Fruit fly (Drosophila melanogaster) whole organism, embryonic: ENCODE results near the gene Srp9.
A peak's percentile ranks its signal among the peaks of the same experiment; 100 is the strongest.

ENCODE experiments used
- CG10543 ChIP-seq: fragments of 200-800 bp; sonication (Bioruptor generic); optimal IDR thresholded peaks from 3 replicates; lab custom pipeline; 2017; ENCODE audit warnings: missing biosample characterization, mild to moderate bottlenecking, missing genetic modification characterization, moderate library complexity
- CG11085 ChIP-seq: fragments of 200-800 bp; sonication (Bioruptor generic); IDR thresholded peaks from 2 replicates; pipeline ENCODE4 v1.3.6; 2022; ENCODE audit warnings: missing biosample characterization, missing genetic modification characterization
- CG11696 ChIP-seq: fragments of 200-800 bp; sonication (Bioruptor generic); IDR thresholded peaks from 2 replicates; pipeline ENCODE4 v1.3.6; 2022; ENCODE audit warnings: missing biosample characterization, missing genetic modification characterization
- CG14710 ChIP-seq: fragments of 200-800 bp; sonication (Bioruptor generic); optimal IDR thresholded peaks from 3 replicates; lab custom pipeline; 2019; ENCODE audit warnings: missing biosample characterization, mild to moderate bottlenecking, missing genetic modification characterization, moderate library complexity
- CG17328 ChIP-seq: fragments of 200-800 bp; sonication (Bioruptor generic); IDR thresholded peaks from 2 replicates; pipeline ENCODE4 v1.3.6; 2022; ENCODE audit warnings: missing biosample characterization, missing genetic modification characterization
- CG18599 ChIP-seq: fragments of 200-800 bp; sonication (Bioruptor generic); optimal IDR thresholded peaks from 3 replicates; lab custom pipeline; 2017; ENCODE audit warnings: missing biosample characterization, missing genetic modification characterization, mild to moderate bottlenecking, moderate library complexity, missing genetic modification reagents
- CG2199 ChIP-seq: fragments of 200-800 bp; sonication (Bioruptor generic); IDR thresholded peaks from 3 replicates; pipeline ENCODE4 v1.3.6; 2022; ENCODE audit warnings: missing biosample characterization, missing genetic modification characterization
- CG2678 ChIP-seq: fragments of 200-800 bp; sonication (Bioruptor generic); optimal IDR thresholded peaks from 3 replicates; lab custom pipeline; 2019; ENCODE audit warnings: missing biosample characterization, mild to moderate bottlenecking, missing genetic modification characterization, moderate library complexity
- CG34376 ChIP-seq: fragments of 200-800 bp; sonication (Bioruptor generic); optimal IDR thresholded peaks from 2 replicates; lab custom pipeline; 2018; ENCODE audit warnings: missing biosample characterization, mild to moderate bottlenecking, missing genetic modification characterization
- CG3726 ChIP-seq: fragments of 200-800 bp; sonication (Bioruptor generic); IDR thresholded peaks from 3 replicates; pipeline ENCODE4, ENCODE4 v1.3.6; 2022; ENCODE audit warnings: missing biosample characterization, missing genetic modification characterization
- CG6689 ChIP-seq: fragments of 200-800 bp; sonication (Bioruptor generic); IDR thresholded peaks from 2 replicates; pipeline ENCODE4 v1.3.6; 2022; ENCODE audit warnings: missing biosample characterization, missing genetic modification characterization
- CTCF ChIP-seq: fragments of 200-800 bp; sonication (Bioruptor generic); optimal IDR thresholded peaks from 2 replicates; lab custom pipeline; 2017; ENCODE audit warnings: missing biosample characterization, mild to moderate bottlenecking, missing genetic modification characterization, moderate library complexity
- Dfd ChIP-seq, 2 experiments: fragments of >200 bp; optimal IDR thresholded peaks; 2 replicates each; lab custom pipeline; 2017; ENCODE audit warnings: missing biosample characterization in 2 of 2, missing genetic modification characterization in 2 of 2
- Dip2 ChIP-seq: fragments of 200-800 bp; sonication (Bioruptor generic); IDR thresholded peaks from 2 replicates; pipeline ENCODE4 v1.3.6; 2022; ENCODE audit warnings: missing biosample characterization, missing genetic modification characterization
- Doc3 ChIP-seq: fragments of 200-800 bp; sonication (Bioruptor generic); IDR thresholded peaks from 3 replicates; pipeline ENCODE4 v1.3.6; 2022; ENCODE audit warnings: missing biosample characterization, missing genetic modification characterization; ENCODE audit not compliant: partially characterized antibody
- GATAe ChIP-seq: fragments of 200-800 bp; sonication (Bioruptor generic); conservative IDR thresholded peaks from 2 replicates; pipeline ENCODE4 v1.3.6; 2022; ENCODE audit warnings: missing biosample characterization, missing genetic modification characterization
- Hr78 ChIP-seq, 2 experiments: fragments of 200-800 bp in 1 of 2; fragments of >200 bp in 1 of 2; sonication (Bioruptor generic) in 1 of 2; optimal IDR thresholded peaks; 2 replicates each; lab custom pipeline; 2017 to 2019; ENCODE audit warnings: missing biosample characterization in 2 of 2, missing genetic modification characterization in 2 of 2, mild to moderate bottlenecking in 1 of 2, moderate library complexity in 1 of 2
- Lhr ChIP-seq: fragments of 200-800 bp; sonication (Bioruptor generic); optimal IDR thresholded peaks from 3 replicates; lab custom pipeline; 2017; ENCODE audit warnings: mild to moderate bottlenecking, missing biosample characterization, missing genetic modification reagents, missing genetic modification characterization
- Lim3 ChIP-seq: fragments of 200-800 bp; sonication (Bioruptor generic); IDR thresholded peaks from 2 replicates; pipeline ENCODE4 v1.3.6; 2022; ENCODE audit warnings: missing biosample characterization, missing genetic modification characterization
- Pdp1 ChIP-seq, 2 experiments: fragments of 200-800 bp; sonication (Bioruptor generic); optimal IDR thresholded peaks; 3 replicates each; lab custom pipeline; 2016; ENCODE audit warnings: missing biosample characterization in 2 of 2, missing genetic modification characterization in 2 of 2, mild to moderate bottlenecking in 1 of 2, moderate library complexity in 1 of 2
- Vsx1 ChIP-seq: fragments of 200-800 bp; sonication (Bioruptor generic); optimal IDR thresholded peaks from 2 replicates; lab custom pipeline; 2017; ENCODE audit warnings: missing biosample characterization, mild to moderate bottlenecking, missing genetic modification characterization, missing genetic modification reagents
- amos ChIP-seq: fragments of 200-800 bp; sonication (Bioruptor generic); IDR thresholded peaks from 2 replicates; pipeline ENCODE4 v1.3.6; 2022; ENCODE audit warnings: missing biosample characterization, missing genetic modification characterization; ENCODE audit not compliant: partially characterized antibody
- chinmo ChIP-seq: fragments of 200-800 bp; sonication (Bioruptor generic); IDR thresholded peaks from 4 replicates; pipeline ENCODE4 v1.3.6; 2022; ENCODE audit warnings: missing biosample characterization, missing genetic modification characterization; ENCODE audit not compliant: partially characterized antibody
- ci ChIP-seq: fragments of 200-800 bp; sonication (Bioruptor generic); IDR thresholded peaks from 3 replicates; pipeline ENCODE4 v1.3.6; 2022; ENCODE audit warnings: missing biosample characterization, missing genetic modification characterization
- corto ChIP-seq: fragments of 200-800 bp; sonication (Bioruptor generic); optimal IDR thresholded peaks from 2 replicates; lab custom pipeline; 2016; ENCODE audit warnings: missing biosample characterization, mild to moderate bottlenecking, missing genetic modification characterization, moderate library complexity
- crol ChIP-seq: fragments of 200-800 bp; sonication (Bioruptor generic); IDR thresholded peaks from 2 replicates; pipeline ENCODE4 v1.3.6; 2022; ENCODE audit warnings: missing biosample characterization, missing genetic modification characterization
- exex ChIP-seq: fragments of 200-800 bp; sonication (Bioruptor generic); optimal IDR thresholded peaks from 4 replicates; lab custom pipeline; 2018; ENCODE audit warnings: missing biosample characterization, mild to moderate bottlenecking, missing genetic modification characterization, moderate library complexity
- gce ChIP-seq: fragments of 200-800 bp; sonication (Bioruptor generic); IDR thresholded peaks from 3 replicates; pipeline ENCODE4 v1.3.6; 2022; ENCODE audit warnings: missing biosample characterization, missing genetic modification characterization
- gem ChIP-seq: fragments of 200-800 bp; sonication (Bioruptor generic); optimal IDR thresholded peaks from 2 replicates; lab custom pipeline; 2019; ENCODE audit warnings: missing biosample characterization, mild to moderate bottlenecking, missing genetic modification characterization, moderate library complexity
- grn ChIP-seq: fragments of 200-800 bp; sonication (Bioruptor generic); optimal IDR thresholded peaks from 3 replicates; lab custom pipeline; 2017; ENCODE audit warnings: missing biosample characterization, missing genetic modification characterization
- gro ChIP-seq: fragments of 200-800 bp; sonication (Bioruptor generic); optimal IDR thresholded peaks from 2 replicates; lab custom pipeline; 2016; ENCODE audit warnings: missing biosample characterization, missing genetic modification characterization
- lab ChIP-seq: fragments of 200-800 bp; sonication (Bioruptor generic); optimal IDR thresholded peaks from 3 replicates; lab custom pipeline; 2017; ENCODE audit warnings: missing biosample characterization, missing genetic modification characterization, mild to moderate bottlenecking, moderate library complexity, missing genetic modification reagents
- mirr ChIP-seq: fragments of 200-800 bp; sonication (Bioruptor generic); optimal IDR thresholded peaks from 3 replicates; lab custom pipeline; 2018; ENCODE audit warnings: missing biosample characterization, mild to moderate bottlenecking, missing genetic modification characterization
- otp ChIP-seq: fragments of 200-800 bp; sonication (Bioruptor generic); IDR thresholded peaks from 3 replicates; pipeline ENCODE4, ENCODE4 v1.3.6; 2022; ENCODE audit warnings: missing biosample characterization, missing genetic modification characterization
- prd ChIP-seq, 3 experiments: fragments of >200 bp in 2 of 3; fragments of 200-800 bp in 1 of 3; sonication (Bioruptor generic) in 1 of 3; optimal IDR thresholded peaks in 2 of 3; IDR thresholded peaks in 1 of 3; 2 replicates in 2 of 3; 3 replicates in 1 of 3; pipeline versions ENCODE4 v1.3.6 to Lab custom; 2017 to 2022; ENCODE audit warnings: missing biosample characterization in 1 of 3, missing genetic modification characterization in 1 of 3
- salm ChIP-seq: fragments of 200-800 bp; sonication (Bioruptor generic); optimal IDR thresholded peaks from 2 replicates; lab custom pipeline; 2018; ENCODE audit warnings: missing biosample characterization, mild to moderate bottlenecking, missing genetic modification characterization
- scrt ChIP-seq: fragments of 200-800 bp; sonication (Bioruptor generic); optimal IDR thresholded peaks from 2 replicates; lab custom pipeline; 2018; ENCODE audit warnings: missing biosample characterization, mild to moderate bottlenecking, missing genetic modification characterization, moderate library complexity
- sd ChIP-seq: fragments of 200-800 bp; sonication (Bioruptor generic); optimal IDR thresholded peaks from 3 replicates; lab custom pipeline; 2018; ENCODE audit warnings: missing biosample characterization, mild to moderate bottlenecking, missing genetic modification characterization, moderate library complexity
- sens ChIP-seq: fragments of 200-800 bp; sonication (Bioruptor generic); peaks from one replicate; lab custom pipeline; 2016; ENCODE audit warnings: missing biosample characterization, missing genetic modification characterization
- sisA ChIP-seq: fragments of 200-800 bp; sonication (Bioruptor generic); IDR thresholded peaks from 2 replicates; pipeline ENCODE4 v1.3.6; 2022; ENCODE audit warnings: missing biosample characterization, missing genetic modification characterization
- sug ChIP-seq: fragments of 200-800 bp; optimal IDR thresholded peaks from 2 replicates; lab custom pipeline; 2019; ENCODE audit warnings: missing biosample characterization, mild to moderate bottlenecking, missing genetic modification characterization, moderate library complexity
- tll ChIP-seq, 2 experiments: fragments of 200-800 bp in 1 of 2; fragments of >200 bp in 1 of 2; sonication (Bioruptor generic) in 1 of 2; optimal IDR thresholded peaks; 2 replicates each; lab custom pipeline; 2017 to 2019; ENCODE audit warnings: missing biosample characterization in 2 of 2, missing genetic modification characterization in 2 of 2, mild to moderate bottlenecking in 1 of 2, moderate library complexity in 1 of 2
- wek ChIP-seq: fragments of 200-800 bp; sonication (Bioruptor generic); optimal IDR thresholded peaks from 3 replicates; lab custom pipeline; 2018; ENCODE audit warnings: missing biosample characterization, mild to moderate bottlenecking, missing genetic modification characterization, moderate library complexity

Srp9 gene

DNA sequence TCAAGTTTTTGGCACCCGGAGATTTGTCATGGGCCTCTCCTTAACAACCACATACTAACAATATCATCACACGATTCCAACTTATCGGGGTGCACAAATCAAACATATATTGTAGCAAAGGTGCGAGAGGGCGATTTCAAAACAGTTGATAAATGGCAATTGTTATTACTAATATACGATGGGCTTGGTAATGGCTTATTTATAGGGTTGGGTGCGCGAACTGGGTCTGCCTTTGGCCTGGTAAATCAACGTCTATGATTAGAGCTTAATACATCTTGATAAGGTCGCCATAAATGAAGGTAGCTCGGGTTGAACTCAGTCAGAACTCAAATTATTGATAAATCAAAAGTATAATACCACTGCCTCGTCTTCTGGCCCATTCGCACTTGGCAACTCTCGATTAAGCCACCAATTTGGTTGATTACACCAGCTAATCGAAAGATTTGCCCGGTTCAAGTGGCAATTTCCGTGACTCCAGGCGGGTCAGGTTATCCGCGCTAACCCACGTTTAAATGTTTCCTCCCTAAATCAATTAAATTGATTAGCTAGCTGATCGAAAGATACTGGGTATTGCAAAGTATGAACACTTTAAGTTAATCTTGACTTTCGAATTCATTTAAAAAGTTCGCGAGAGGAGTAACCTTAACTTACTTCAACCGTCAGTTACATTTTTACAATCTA lies 4.5 kb downstream of the Srp9 start (continued):
- TF ChIP-seq gem (tag; lab: Kevin White, UChicago) (no peak), grn (GFP tag; lab: Kevin White, UChicago) (peak; percentile 67), Vsx1 (GFP tag; lab: Kevin White, UChicago) (peak; percentile 19), Dfd (GFP tag; optimal IDR thresholded peaks at IDR 0.05; lab: Kevin White, UChicago) (no peak), Hr78 (GFP tag; optimal IDR thresholded peaks at IDR 0.05; lab: Kevin White, UChicago) (peak in 1 of 2 experiments; percentile 21), amos (no peak), exex (tag; lab: Kevin White, UChicago) (peak; percentile 100), Lhr (GFP tag; lab: Kevin White, UChicago) (no peak), CG2678 (tag; lab: Kevin White, UChicago) (peak; percentile 4)

- TF ChIP-seq gce (GFP tag; lab: Robert Waterston, UW) (0 out of 3 replicates have a peak, but pooled peaks have one; percentile 34), otp (GFP tag; lab: Robert Waterston, UW) (0 out of 3 replicates have a peak, but pooled peaks have one; percentile 13), wek (GFP tag; lab: Kevin White, UChicago) (no peak), ci (GFP tag; lab: Robert Waterston, UW) (0 out of 3 replicates have a peak, but pooled peaks have one; percentile 36), CG6689 (GFP tag; lab: Robert Waterston, UW) (no peak), CG2199 (GFP tag; lab: Robert Waterston, UW) (0 out of 3 replicates have a peak, but pooled peaks have one; percentile 39), CG17328 (0 out of 2 replicates have a peak, but pooled peaks have one; percentile 9), CG14710 (tag; lab: Kevin White, UChicago) (no peak), crol (GFP tag; lab: Robert Waterston, UW) (peak; percentile 82), CG11696 (peak; percentile 12; the same call in 1 of the 2 replicates), CTCF (GFP tag; lab: Kevin White, UChicago) (peak; percentile 87), prd (optimal IDR thresholded peaks at IDR 0.05; lab: Kevin White, UChicago) (no peak), prd (GFP tag; IDR thresholded peaks at IDR 0.05; lab: Robert Waterston, UW) (0 out of 3 replicates have a peak, but pooled peaks have one; percentile 5), Dip2 (GFP tag; lab: Robert Waterston, UW) (peak; percentile 84)
These were observed 5.3 kb downstream of the Srp9 start for dm6 chr3L:7941514-7941913.

DNA sequence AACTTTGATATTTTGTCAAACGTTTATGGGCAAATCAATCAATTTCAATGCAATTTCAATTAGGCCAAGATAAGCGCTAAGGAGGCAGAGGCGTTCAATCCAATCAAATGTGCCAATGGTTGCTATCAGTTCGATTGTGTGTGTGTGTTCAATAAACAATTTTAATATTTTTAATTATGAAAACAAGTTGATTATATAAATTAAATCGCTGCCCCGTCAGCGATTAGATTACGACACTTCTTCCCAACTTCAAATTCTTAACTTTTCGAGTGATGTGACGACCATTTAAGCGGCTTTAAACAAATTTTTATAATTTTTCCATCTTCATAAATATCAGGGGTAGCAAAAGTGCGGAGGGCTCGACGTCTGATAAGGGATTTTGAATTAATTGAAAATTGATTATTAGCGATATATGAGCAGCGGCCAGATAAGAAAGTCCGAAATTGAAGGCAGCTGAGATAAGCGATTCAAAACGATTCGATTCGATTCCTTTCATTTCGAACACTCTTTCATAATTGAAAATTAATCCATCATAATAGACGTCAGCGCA lies 6.3 kb downstream of the Srp9 start:
- TF ChIP-seq CG3726 (GFP tag; lab: Robert Waterston, UW) = no peak
- TF ChIP-seq lab (GFP tag; lab: Kevin White, UChicago) = peak; percentile 47
- peak; percentile 6 for TF ChIP-seq salm (tag; lab: Kevin White, UChicago)
- TF ChIP-seq sug (tag; lab: Kevin White, UChicago) = peak; percentile 62
- TF ChIP-seq CG10543 = peak; percentile 67
- TF ChIP-seq mirr = peak; percentile 85
- no peak for TF ChIP-seq tll (GFP tag; optimal IDR thresholded peaks at IDR 0.05; lab: Kevin White, UChicago)
- TF ChIP-seq gro (GFP tag; lab: Kevin White, UChicago) = peak; percentile 48
- TF ChIP-seq sens (GFP tag; lab: Kevin White, UChicago) = peak; percentile 7
- peak; percentile 100 for TF ChIP-seq exex (tag; lab: Kevin White, UChicago)
- TF ChIP-seq Pdp1 (GFP tag; optimal IDR thresholded peaks at IDR 0.05; lab: Kevin White, UChicago) = peak in 1 of 2 experiments; percentile 40
- peak; percentile 21 for TF ChIP-seq CG2678 (tag; lab: Kevin White, UChicago)
- TF ChIP-seq grn (GFP tag; lab: Kevin White, UChicago) = peak; percentile 93
- TF ChIP-seq CG34376 (GFP tag; lab: Kevin White, UChicago) = peak; percentile 78
- no peak for TF ChIP-seq Doc3 (GFP tag; lab: Robert Waterston, UW)
- peak; percentile 61; the same call in 1 of the 2 replicates for TF ChIP-seq Lim3
- peak; percentile 73 for TF ChIP-seq GATAe (GFP tag; lab: Robert Waterston, UW)
- TF ChIP-seq CG18599 (GFP tag; lab: Kevin White, UChicago) = peak; percentile 41
- TF ChIP-seq chinmo (GFP tag; lab: Robert Waterston, UW) = 0 out of 4 replicates have a peak, but pooled peaks have one; percentile 20
- no peak for TF ChIP-seq scrt (GFP tag; lab: Kevin White, UChicago)
- TF ChIP-seq CG11085 (GFP tag; lab: Robert Waterston, UW) = no peak
- peak; percentile 49 for TF ChIP-seq corto (GFP tag; lab: Kevin White, UChicago)
- TF ChIP-seq sd (tag; lab: Kevin White, UChicago) = peak; percentile 64
- no peak for TF ChIP-seq sisA (GFP tag; lab: Robert Waterston, UW)
